Fruit fly (Drosophila melanogaster) Kc167 (cell line): ENCODE measurements around the gene Or94a.

Experiments used
- Myc ChIP-seq: fragments of >200 bp; optimal IDR thresholded peaks from 2 replicates; lab custom pipeline; 2017; ENCODE audit warnings: missing external identifiers
- Sin3A ChIP-seq: fragments of >200 bp; optimal IDR thresholded peaks from 2 replicates; lab custom pipeline; 2018; ENCODE audit warnings: missing external identifiers
- h ChIP-seq: fragments of >200 bp; optimal IDR thresholded peaks from 3 replicates; lab custom pipeline; 2018; ENCODE audit warnings: missing external identifiers
- insv ChIP-seq: fragments of >200 bp; optimal IDR thresholded peaks from 3 replicates; lab custom pipeline; 2018; ENCODE audit warnings: missing external identifiers
- psq ChIP-seq: fragments of >200 bp; optimal IDR thresholded peaks from 2 replicates; lab custom pipeline; 2017; ENCODE audit warnings: missing external identifiers

dm6 chr3R:22965984-22966383 lies 21.1 kb upstream of the Or94a start, which contains the start of gene Tpl94D:
- TF ChIP-seq psq (no peak), Myc (lab: Kevin White, UChicago) (no peak), h (no peak), Sin3A (lab: Kevin White, UChicago) (no peak), insv (lab: Kevin White, UChicago) (no peak)
